Worm (Caenorhabditis elegans) whole organism, L2 larva: ENCODE results near the gene dod-6.

Experiments
- C34F6.9 ChIP-seq: fragments of 150-350 bp; optimal IDR thresholded peaks from 2 replicates; lab custom pipeline; 2014; ENCODE audit warnings: missing biosample characterization, missing genetic modification characterization
- F13H6.1 ChIP-seq: sonication (generic microtip); optimal IDR thresholded peaks from 2 replicates; lab custom pipeline; 2016; ENCODE audit warnings: missing genetic modification characterization, missing compliant biosample characterization
- R02D3.7 ChIP-seq: fragments of 150-350 bp; optimal IDR thresholded peaks from 2 replicates; lab custom pipeline; 2014; ENCODE audit warnings: missing biosample characterization, missing genetic modification characterization
- Y55F3AM.14 ChIP-seq: fragments of 200-800 bp; sonication (Bioruptor generic); optimal IDR thresholded peaks from 2 replicates; lab custom pipeline; 2018; ENCODE audit warnings: mild to moderate bottlenecking, missing genetic modification characterization, missing compliant biosample characterization
- ZK546.5 ChIP-seq: sonication (generic microtip); optimal IDR thresholded peaks from 2 replicates; lab custom pipeline; 2017; ENCODE audit warnings: missing biosample characterization, missing genetic modification characterization
- alr-1 ChIP-seq: fragments of 150-350 bp; optimal IDR thresholded peaks from 2 replicates; lab custom pipeline; 2014; ENCODE audit warnings: missing biosample characterization, missing genetic modification characterization
- aly-2 ChIP-seq: fragments of 150-350 bp; optimal IDR thresholded peaks from 2 replicates; lab custom pipeline; 2014; ENCODE audit warnings: missing biosample characterization, missing genetic modification characterization
- blmp-1 ChIP-seq: sonication (generic microtip); optimal IDR thresholded peaks from 2 replicates; lab custom pipeline; 2017; ENCODE audit warnings: missing genetic modification characterization, mild to moderate bottlenecking, missing compliant biosample characterization, antibody characterized with exemption, moderate library complexity; ENCODE audit not compliant: insufficient read depth
- ceh-16 ChIP-seq: fragments of 150-350 bp; optimal IDR thresholded peaks from 2 replicates; lab custom pipeline; 2014; ENCODE audit warnings: missing biosample characterization, missing genetic modification characterization
- ceh-82 ChIP-seq: fragments of 150-350 bp; optimal IDR thresholded peaks from 2 replicates; lab custom pipeline; 2014; ENCODE audit warnings: missing biosample characterization, missing genetic modification characterization
- crh-2 ChIP-seq: sonication (generic microtip); optimal IDR thresholded peaks from 2 replicates; lab custom pipeline; 2017; ENCODE audit warnings: missing biosample characterization, missing genetic modification characterization
- dmd-4 ChIP-seq: sonication (generic microtip); optimal IDR thresholded peaks from 2 replicates; lab custom pipeline; 2017; ENCODE audit warnings: missing biosample characterization, missing genetic modification characterization
- egl-27 ChIP-seq: sonication (generic microtip); optimal IDR thresholded peaks from 3 replicates; lab custom pipeline; 2017; ENCODE audit warnings: missing biosample characterization, missing genetic modification reagents, missing genetic modification characterization
- elt-1 ChIP-seq: fragments of 150-350 bp; optimal IDR thresholded peaks from 2 replicates; lab custom pipeline; 2014; ENCODE audit warnings: missing biosample characterization, missing genetic modification characterization
- elt-3 ChIP-seq: sonication (generic microtip); optimal IDR thresholded peaks from 2 replicates; lab custom pipeline; 2017; ENCODE audit warnings: missing biosample characterization, missing genetic modification characterization
- fos-1 ChIP-seq: fragments of 150-350 bp; optimal IDR thresholded peaks from 2 replicates; lab custom pipeline; 2014; ENCODE audit warnings: missing biosample characterization, missing genetic modification characterization
- lin-11 ChIP-seq: fragments of 150-350 bp; sonication (generic microtip); optimal IDR thresholded peaks from 2 replicates; lab custom pipeline; 2014; ENCODE audit warnings: missing biosample characterization, missing genetic modification characterization, inconsistent platforms, mixed read lengths
- lin-13 ChIP-seq: fragments of 150-350 bp; optimal IDR thresholded peaks from 2 replicates; lab custom pipeline; 2014; ENCODE audit warnings: missing biosample characterization, missing genetic modification reagents, missing genetic modification characterization
- lin-39 ChIP-seq: fragments of 150-350 bp; optimal IDR thresholded peaks from 2 replicates; lab custom pipeline; 2014; ENCODE audit warnings: missing biosample characterization, missing genetic modification reagents, missing genetic modification characterization
- lsy-2 ChIP-seq, 2 experiments: fragments of 150-350 bp in 1 of 2; sonication (generic microtip) in 1 of 2; optimal IDR thresholded peaks; 2 replicates each; lab custom pipeline; 2014 to 2017; ENCODE audit warnings: missing biosample characterization in 2 of 2, missing genetic modification characterization in 2 of 2
- mab-5 ChIP-seq: fragments of 150-350 bp; optimal IDR thresholded peaks from 2 replicates; lab custom pipeline; 2014; ENCODE audit warnings: missing biosample characterization, missing genetic modification characterization
- mbf-1 ChIP-seq: sonication (generic microtip); optimal IDR thresholded peaks from 2 replicates; lab custom pipeline; 2017; ENCODE audit warnings: missing biosample characterization, missing genetic modification characterization
- mdl-1 ChIP-seq, 2 experiments: fragments of 150-350 bp in 1 of 2; sonication (generic microtip) in 1 of 2; optimal IDR thresholded peaks; 2 replicates each; lab custom pipeline; 2017; ENCODE audit warnings: missing biosample characterization in 2 of 2, missing genetic modification characterization in 2 of 2
- nhr-10 ChIP-seq: sonication (generic microtip); optimal IDR thresholded peaks from 2 replicates; lab custom pipeline; 2017; ENCODE audit warnings: missing biosample characterization, missing genetic modification characterization
- nhr-11 ChIP-seq: fragments of 150-350 bp; optimal IDR thresholded peaks from 2 replicates; lab custom pipeline; 2014; ENCODE audit warnings: missing biosample characterization, missing genetic modification characterization
- nhr-129 ChIP-seq: fragments of 150-350 bp; optimal IDR thresholded peaks from 2 replicates; lab custom pipeline; 2014; ENCODE audit warnings: missing biosample characterization, missing genetic modification characterization
- nhr-23 ChIP-seq: fragments of 150-350 bp; optimal IDR thresholded peaks from 2 replicates; lab custom pipeline; 2014; ENCODE audit warnings: missing biosample characterization, missing genetic modification reagents, missing genetic modification characterization
- nhr-237 ChIP-seq: fragments of 150-350 bp; optimal IDR thresholded peaks from 2 replicates; lab custom pipeline; 2014; ENCODE audit warnings: missing biosample characterization, missing genetic modification characterization
- nhr-25 ChIP-seq: fragments of 150-350 bp; sonication (generic microtip); optimal IDR thresholded peaks from 3 replicates; lab custom pipeline; 2014; ENCODE audit warnings: missing biosample characterization, missing genetic modification characterization
- nhr-77 ChIP-seq: fragments of 150-350 bp; optimal IDR thresholded peaks from 2 replicates; lab custom pipeline; 2014; ENCODE audit warnings: missing biosample characterization, missing genetic modification characterization
- peb-1 ChIP-seq: fragments of 150-350 bp; optimal IDR thresholded peaks from 2 replicates; lab custom pipeline; 2014; ENCODE audit warnings: missing biosample characterization, missing genetic modification characterization
- sem-4 ChIP-seq: fragments of 150-350 bp; optimal IDR thresholded peaks from 2 replicates; lab custom pipeline; 2014; ENCODE audit warnings: missing biosample characterization, missing genetic modification reagents, missing genetic modification characterization
- sma-9 ChIP-seq, 2 experiments: fragments of 150-350 bp in 1 of 2; sonication (generic microtip) in 1 of 2; optimal IDR thresholded peaks; 2 replicates each; lab custom pipeline; 2014 to 2016; ENCODE audit warnings: missing genetic modification characterization in 2 of 2, mild to moderate bottlenecking in 1 of 2, missing biosample characterization in 1 of 2, missing compliant biosample characterization in 1 of 2, missing genetic modification reagents in 1 of 2, moderate library complexity in 1 of 2
- snpc-4 ChIP-seq: fragments of 150-350 bp; optimal IDR thresholded peaks from 2 replicates; lab custom pipeline; 2014; ENCODE audit warnings: missing biosample characterization, missing genetic modification characterization
- unc-39 ChIP-seq: fragments of 150-350 bp; optimal IDR thresholded peaks from 2 replicates; lab custom pipeline; 2014; ENCODE audit warnings: missing biosample characterization, missing genetic modification characterization
- unc-55 ChIP-seq: fragments of 150-350 bp; sonication (generic microtip); optimal IDR thresholded peaks from 3 replicates; lab custom pipeline; 2014; ENCODE audit warnings: missing biosample characterization, missing genetic modification reagents, missing genetic modification characterization
- unc-62 ChIP-seq: fragments of 150-350 bp; optimal IDR thresholded peaks from 2 replicates; lab custom pipeline; 2014; ENCODE audit warnings: missing biosample characterization, missing genetic modification reagents, missing genetic modification characterization
- zag-1 ChIP-seq: fragments of 150-350 bp; optimal IDR thresholded peaks from 2 replicates; lab custom pipeline; 2014; ENCODE audit warnings: missing biosample characterization, missing genetic modification characterization

dod-6 gene

DNA sequence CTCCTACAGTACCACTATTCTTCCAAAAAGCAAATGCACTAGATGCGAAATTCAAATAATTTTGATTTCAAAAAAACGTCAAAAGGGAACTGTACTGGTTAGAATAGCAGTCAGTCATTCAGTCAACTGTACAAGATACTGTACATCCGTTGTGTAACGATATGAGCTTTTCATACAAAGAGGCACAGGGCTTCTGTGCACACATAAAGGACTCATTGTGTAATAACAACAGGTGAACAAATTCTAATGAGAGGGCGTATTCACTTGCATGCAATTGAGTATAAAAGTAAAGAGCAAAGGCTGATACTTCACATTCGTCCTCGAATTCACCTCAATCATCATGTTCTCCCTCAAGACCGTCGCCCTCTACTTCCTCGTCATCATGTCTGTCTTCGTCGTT, at the start of gene dod-6:
dod-6 (plus strand) TSS at position 301 of the 400 bp plus-strand sequence.
- TF ChIP-seq mdl-1 (tag; optimal IDR thresholded peaks at IDR 0.05; lab: Kevin White, UChicago) (no peak), ceh-82 (tag; lab: Kevin White, UChicago) (no peak), zag-1 (tag; lab: Kevin White, UChicago) (no peak), unc-62 (no peak), nhr-77 (no peak), nhr-23 (tag; lab: Kevin White, UChicago) (no peak), blmp-1 (no peak), mbf-1 (tag; lab: Kevin White, UChicago) (no peak), lin-13 (no peak), nhr-11 (tag; lab: Kevin White, UChicago) (no peak), nhr-25 (tag; lab: Kevin White, UChicago) (no peak), fos-1 (tag; lab: Kevin White, UChicago) (no peak), Y55F3AM.14 (GFP tag; lab: Kevin White, UChicago) (no peak), ceh-16 (tag; lab: Kevin White, UChicago) (no peak), ZK546.5 (tag; lab: Kevin White, UChicago) (no peak), alr-1 (no peak), peb-1 (tag; lab: Kevin White, UChicago) (no peak)

DNA sequence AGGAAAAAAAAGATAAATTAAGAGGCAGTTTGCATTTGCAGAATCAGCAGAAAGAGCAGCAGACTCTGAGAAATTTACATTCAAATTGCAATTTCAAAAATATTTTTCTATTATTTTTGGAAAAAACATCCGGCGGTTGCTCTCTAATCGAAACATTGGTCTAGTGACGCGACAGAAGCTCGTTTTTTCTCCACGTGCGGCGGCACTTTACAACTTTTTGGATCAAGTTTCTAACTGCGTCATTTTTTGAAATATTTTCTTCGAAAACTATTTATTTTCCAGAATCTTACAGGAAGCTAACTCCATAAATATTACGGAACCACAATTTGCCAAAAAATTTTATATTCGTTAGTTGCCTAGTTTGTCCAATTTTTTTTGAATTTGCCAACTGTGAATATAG, 47.6 kb upstream of the dod-6 start:
- no peak for TF ChIP-seq egl-27 (tag; lab: Kevin White, UChicago)
- no peak for TF ChIP-seq sem-4 (tag; lab: Kevin White, UChicago)
- TF ChIP-seq blmp-1, result no peak
- no peak for TF ChIP-seq nhr-129
- TF ChIP-seq lin-11 (tag; lab: Kevin White, UChicago), result no peak
- no peak for TF ChIP-seq nhr-10 (tag; lab: Kevin White, UChicago)
- TF ChIP-seq sma-9 (GFP tag; optimal IDR thresholded peaks at IDR 0.05; lab: Kevin White, UChicago), result no peak
- no peak for TF ChIP-seq sma-9 (tag; optimal IDR thresholded peaks at IDR 0.05; lab: Kevin White, UChicago)
- no peak for TF ChIP-seq dmd-4 (tag; lab: Kevin White, UChicago)
- TF ChIP-seq snpc-4 (tag; lab: Kevin White, UChicago), result no peak
- no peak for TF ChIP-seq peb-1 (tag; lab: Kevin White, UChicago)
- no peak for TF ChIP-seq unc-62
- no peak for TF ChIP-seq nhr-25 (tag; lab: Kevin White, UChicago)
- TF ChIP-seq ceh-82 (tag; lab: Kevin White, UChicago), result no peak
- no peak for TF ChIP-seq zag-1 (tag; lab: Kevin White, UChicago)
- no peak for TF ChIP-seq unc-39 (tag; lab: Kevin White, UChicago)
- TF ChIP-seq lin-13, result no peak
- no peak for TF ChIP-seq C34F6.9 (tag; lab: Kevin White, UChicago)
- no peak for TF ChIP-seq crh-2

DNA sequence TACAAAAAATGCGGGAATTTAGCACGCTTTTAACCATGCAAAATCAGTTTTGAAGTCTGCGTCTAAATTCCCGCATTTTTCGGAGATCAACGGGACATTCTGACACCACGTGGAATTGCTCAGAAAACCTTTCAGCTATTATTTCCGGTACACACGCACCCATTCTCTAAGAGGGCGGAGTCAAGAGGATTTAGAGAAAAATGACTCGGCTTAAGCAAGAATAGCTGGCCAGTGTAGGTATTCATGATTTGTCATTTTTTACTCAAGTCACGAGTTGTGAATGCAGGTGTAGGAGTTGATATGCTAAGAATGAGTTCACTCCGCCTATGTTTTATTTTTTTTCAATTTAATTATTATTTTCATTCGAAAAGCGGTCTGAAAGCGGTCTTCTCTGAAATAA, 46.8 kb upstream of the dod-6 start:
- TF ChIP-seq lsy-2 (tag; optimal IDR thresholded peaks at IDR 0.05; lab: Kevin White, UChicago), result peak in 1 of 2 experiments; percentile 38
- peak; percentile 30 for TF ChIP-seq C34F6.9 (tag; lab: Kevin White, UChicago)
- TF ChIP-seq sma-9 (GFP tag; optimal IDR thresholded peaks at IDR 0.05; lab: Kevin White, UChicago), result peak; percentile 35
- TF ChIP-seq sma-9 (tag; optimal IDR thresholded peaks at IDR 0.05; lab: Kevin White, UChicago), result no peak
- peak; percentile 19 for TF ChIP-seq lin-11 (tag; lab: Kevin White, UChicago)
- no peak for TF ChIP-seq elt-3
- TF ChIP-seq nhr-25 (tag; lab: Kevin White, UChicago), result no peak

- no peak for TF ChIP-seq lin-39 (tag; lab: Kevin White, UChicago)
- peak; percentile 9 for TF ChIP-seq Y55F3AM.14 (GFP tag; lab: Kevin White, UChicago)
- peak; percentile 23 for TF ChIP-seq nhr-129
- TF ChIP-seq alr-1, result no peak
- TF ChIP-seq R02D3.7 (tag; lab: Kevin White, UChicago), result no peak
- TF ChIP-seq aly-2 (tag; lab: Kevin White, UChicago), result no peak
- peak; percentile 14 for TF ChIP-seq F13H6.1 (tag; lab: Kevin White, UChicago)
- no peak for TF ChIP-seq peb-1 (tag; lab: Kevin White, UChicago)
- TF ChIP-seq elt-1, result no peak
- peak; percentile 27 for TF ChIP-seq mab-5 (tag; lab: Kevin White, UChicago)
- TF ChIP-seq dmd-4 (tag; lab: Kevin White, UChicago), result no peak
- TF ChIP-seq zag-1 (tag; lab: Kevin White, UChicago), result peak; percentile 73
- peak; percentile 14 for TF ChIP-seq sem-4 (tag; lab: Kevin White, UChicago)
- TF ChIP-seq sma-9 (GFP tag; optimal IDR thresholded peaks at IDR 0.05; lab: Kevin White, UChicago), result peak; percentile 10
- no peak for TF ChIP-seq sma-9 (tag; optimal IDR thresholded peaks at IDR 0.05; lab: Kevin White, UChicago)
- peak in 1 of 2 experiments; percentile 46 for TF ChIP-seq lsy-2 (tag; optimal IDR thresholded peaks at IDR 0.05; lab: Kevin White, UChicago)
- peak; percentile 15 for TF ChIP-seq lin-11 (tag; lab: Kevin White, UChicago)
- no peak for TF ChIP-seq ZK546.5 (tag; lab: Kevin White, UChicago)
- no peak for TF ChIP-seq nhr-237 (tag; lab: Kevin White, UChicago)
- TF ChIP-seq C34F6.9 (tag; lab: Kevin White, UChicago), result peak; percentile 70
- TF ChIP-seq unc-55, result peak; percentile 58
- TF ChIP-seq crh-2, result peak; percentile 46
- TF ChIP-seq, all 48 proteins: peak for 12
These were observed 45.8 kb upstream of the dod-6 start for ce11 chrIII:10151719-10152118.
